Worm (Caenorhabditis elegans) whole organism, L4 larva: ENCODE results near the gene tag-120.

Experiments
- aly-2 ChIP-seq: sonication (generic microtip); optimal IDR thresholded peaks from 2 replicates; lab custom pipeline; 2018; ENCODE audit warnings: missing biosample characterization, missing genetic modification characterization
- daf-16 ChIP-seq, 3 experiments: sonication (generic microtip); optimal IDR thresholded peaks; 2 replicates each; lab custom pipeline; 2016 to 2017; ENCODE audit warnings: missing genetic modification characterization in 3 of 3, missing genetic modification reagents in 3 of 3, mild to moderate bottlenecking in 2 of 3, missing compliant biosample characterization in 2 of 3, missing biosample characterization in 1 of 3, moderate library complexity in 1 of 3
- lin-39 ChIP-seq: fragments of 150-350 bp; optimal IDR thresholded peaks from 2 replicates; lab custom pipeline; 2014; ENCODE audit warnings: missing biosample characterization, missing genetic modification reagents, missing genetic modification characterization
- mes-2 ChIP-seq: sonication (generic microtip); optimal IDR thresholded peaks from 2 replicates; lab custom pipeline; 2016; ENCODE audit warnings: missing genotype, mild to moderate bottlenecking, missing genetic modification characterization, missing compliant biosample characterization; ENCODE audit not compliant: poor library complexity, severe bottlenecking
- nhr-25 ChIP-seq: sonication (generic microtip); optimal IDR thresholded peaks from 2 replicates; lab custom pipeline; 2017; ENCODE audit warnings: missing genetic modification characterization, mild to moderate bottlenecking, missing compliant biosample characterization, antibody characterized with exemption, moderate library complexity, borderline replicate concordance; ENCODE audit not compliant: insufficient read depth
- pqm-1 ChIP-seq: sonication (generic microtip); optimal IDR thresholded peaks from 2 replicates; lab custom pipeline; 2017; ENCODE audit warnings: missing biosample characterization, missing genetic modification characterization

DNA sequence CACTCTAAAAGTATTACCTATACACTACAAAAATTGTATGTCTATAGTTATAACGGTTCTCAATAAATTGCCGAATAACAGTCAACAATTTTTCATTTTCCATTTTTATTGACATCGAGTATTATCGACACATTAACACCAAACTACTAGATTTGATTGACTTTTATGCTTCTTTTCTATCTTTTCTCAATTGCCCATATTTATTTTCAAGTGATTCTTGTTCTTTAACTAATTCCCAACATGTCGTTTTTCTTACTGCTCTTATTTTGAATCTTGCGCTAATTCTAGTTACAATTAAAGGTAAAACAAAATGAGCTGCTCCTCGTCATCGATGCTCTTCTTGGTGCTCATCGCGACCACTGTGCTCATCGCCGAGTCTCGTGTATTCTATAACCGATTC is 31.6 kb downstream of the tag-120 start, which contains the start of gene cthd-1:
- TF ChIP-seq aly-2 (tag; lab: Kevin White, UChicago) (no peak), lin-39 (no peak), mes-2 (tag; lab: Kevin White, UChicago) (no peak), daf-16 (GFP tag; optimal IDR thresholded peaks at IDR 0.05; lab: Kevin White, UChicago) (no peak), daf-16 (tag; optimal IDR thresholded peaks at IDR 0.05; lab: Kevin White, UChicago) (no peak), nhr-25 (tag; lab: Kevin White, UChicago) (no peak), pqm-1 (no peak)
